Worm (Caenorhabditis elegans) whole organism, L3 larva: ENCODE results near the gene M163.10.

Experiments
- aly-2 ChIP-seq: fragments of 150-350 bp; optimal IDR thresholded peaks from 2 replicates; lab custom pipeline; 2014; ENCODE audit warnings: missing biosample characterization, missing genetic modification characterization
- ama-1 ChIP-seq: fragments of 150-350 bp; optimal IDR thresholded peaks from 2 replicates; lab custom pipeline; 2018
- ceh-28 ChIP-seq: fragments of 150-350 bp; optimal IDR thresholded peaks from 2 replicates; lab custom pipeline; 2014; ENCODE audit warnings: missing biosample characterization, missing genetic modification reagents, missing genetic modification characterization
- ceh-82 ChIP-seq: fragments of 150-350 bp; optimal IDR thresholded peaks from 2 replicates; lab custom pipeline; 2014; ENCODE audit warnings: missing biosample characterization, missing genetic modification characterization
- daf-12 ChIP-seq: fragments of 150-350 bp; optimal IDR thresholded peaks from 2 replicates; lab custom pipeline; 2014; ENCODE audit warnings: missing biosample characterization, missing genetic modification reagents, missing genetic modification characterization
- egl-27 ChIP-seq: sonication (generic microtip); optimal IDR thresholded peaks from 4 replicates; lab custom pipeline; 2017; ENCODE audit warnings: missing biosample characterization, missing genetic modification reagents, missing genetic modification characterization
- egl-5 ChIP-seq: fragments of 150-350 bp; optimal IDR thresholded peaks from 2 replicates; lab custom pipeline; 2017; ENCODE audit warnings: missing biosample characterization, missing genetic modification reagents, missing genetic modification characterization, inconsistent platforms
- elt-1 ChIP-seq: fragments of 150-350 bp; optimal IDR thresholded peaks from 2 replicates; lab custom pipeline; 2014; ENCODE audit warnings: missing biosample characterization, missing genetic modification characterization
- elt-2 ChIP-seq: sonication (generic microtip); optimal IDR thresholded peaks from 2 replicates; lab custom pipeline; 2016; ENCODE audit warnings: missing genetic modification reagents, mild to moderate bottlenecking, missing genetic modification characterization, missing compliant biosample characterization
- eor-1 ChIP-seq, 2 experiments: fragments of 150-350 bp; optimal IDR thresholded peaks; 2 replicates each; lab custom pipeline; 2014 to 2018; ENCODE audit warnings: missing biosample characterization in 2 of 2, missing genetic modification characterization in 2 of 2
- fkh-10 ChIP-seq: sonication (generic microtip); optimal IDR thresholded peaks from 2 replicates; lab custom pipeline; 2017; ENCODE audit warnings: missing biosample characterization, missing genetic modification reagents, missing genetic modification characterization
- hmg-11 ChIP-seq: sonication (generic microtip); optimal IDR thresholded peaks from 2 replicates; lab custom pipeline; 2016; ENCODE audit warnings: missing genetic modification characterization, missing compliant biosample characterization
- jun-1 ChIP-seq: fragments of 150-350 bp; optimal IDR thresholded peaks from 2 replicates; lab custom pipeline; 2014; ENCODE audit warnings: missing biosample characterization, missing genetic modification reagents, missing genetic modification characterization
- lin-39 ChIP-seq: fragments of 150-350 bp; optimal IDR thresholded peaks from 2 replicates; lab custom pipeline; 2018; ENCODE audit warnings: missing biosample characterization, missing genetic modification reagents, missing genetic modification characterization
- lsy-12 ChIP-seq: sonication (generic microtip); optimal IDR thresholded peaks from 2 replicates; lab custom pipeline; 2016; ENCODE audit warnings: mild to moderate bottlenecking, missing genetic modification characterization, missing compliant biosample characterization
- nfya-1 ChIP-seq: sonication (generic microtip); optimal IDR thresholded peaks from 2 replicates; lab custom pipeline; 2017; ENCODE audit warnings: missing genetic modification characterization, mild to moderate bottlenecking, missing compliant biosample characterization, antibody characterized with exemption, moderate library complexity; ENCODE audit not compliant: insufficient read depth
- nhr-11 ChIP-seq: fragments of 150-350 bp; optimal IDR thresholded peaks from 2 replicates; lab custom pipeline; 2014; ENCODE audit warnings: missing biosample characterization, missing genetic modification characterization
- nhr-23 ChIP-seq: fragments of 150-350 bp; optimal IDR thresholded peaks from 2 replicates; lab custom pipeline; 2014; ENCODE audit warnings: missing biosample characterization, missing genetic modification reagents, missing genetic modification characterization
- nhr-25 ChIP-seq: sonication (generic microtip); optimal IDR thresholded peaks from 2 replicates; lab custom pipeline; 2017; ENCODE audit warnings: missing biosample characterization, missing genetic modification characterization
- nhr-43 ChIP-seq: sonication (generic microtip); optimal IDR thresholded peaks from 2 replicates; lab custom pipeline; 2016; ENCODE audit warnings: mild to moderate bottlenecking, missing genetic modification characterization, missing compliant biosample characterization; ENCODE audit not compliant: poor library complexity, severe bottlenecking
- nhr-77 ChIP-seq: fragments of 150-350 bp; optimal IDR thresholded peaks from 2 replicates; lab custom pipeline; 2014; ENCODE audit warnings: missing biosample characterization, missing genetic modification characterization
- pha-4 ChIP-seq: fragments of 150-350 bp; optimal IDR thresholded peaks from 2 replicates; lab custom pipeline; 2014; ENCODE audit warnings: missing biosample characterization, missing genetic modification reagents, missing genetic modification characterization
- pqm-1 ChIP-seq: fragments of 150-350 bp; optimal IDR thresholded peaks from 2 replicates; lab custom pipeline; 2017; ENCODE audit warnings: missing biosample characterization, missing genetic modification characterization, inconsistent platforms
- skn-1 ChIP-seq: fragments of 150-350 bp; optimal IDR thresholded peaks from 2 replicates; lab custom pipeline; 2014; ENCODE audit warnings: missing biosample characterization, missing genetic modification characterization
- unc-39 ChIP-seq: sonication (generic microtip); optimal IDR thresholded peaks from 4 replicates; lab custom pipeline; 2017; ENCODE audit warnings: missing biosample characterization, missing genetic modification characterization
- unc-62 ChIP-seq: fragments of 150-350 bp; sonication (generic microtip); optimal IDR thresholded peaks from 4 replicates; lab custom pipeline; 2014; ENCODE audit warnings: missing biosample characterization, missing genetic modification reagents, missing genetic modification characterization
- ztf-4 ChIP-seq: fragments of 150-350 bp; optimal IDR thresholded peaks from 2 replicates; lab custom pipeline; 2014; ENCODE audit warnings: missing biosample characterization, missing genetic modification characterization

M163.10 gene

ce11 chrX:14495785-14496184 is 25.0 kb downstream of the M163.10 start, which contains the start of gene ztf-14:
TSS of gene ztf-14 (plus strand) at chrX:14496085.
- TF ChIP-seq ceh-82 (tag; lab: Kevin White, UChicago) (no peak), pha-4 (tag; lab: Kevin White, UChicago) (no peak), ceh-28 (tag; lab: Kevin White, UChicago) (no peak), fkh-10 (GFP tag; lab: Kevin White, UChicago) (no peak), aly-2 (no peak), nhr-77 (tag; lab: Kevin White, UChicago) (no peak), elt-2 (tag; lab: Kevin White, UChicago) (no peak), nfya-1 (tag; lab: Kevin White, UChicago) (no peak), nhr-25 (tag; lab: Kevin White, UChicago) (no peak), nhr-23 (tag; lab: Kevin White, UChicago) (no peak), unc-39 (tag; lab: Kevin White, UChicago) (no peak)

- TF ChIP-seq lsy-12 (tag; lab: Kevin White, UChicago) (no peak), ceh-82 (tag; lab: Kevin White, UChicago) (no peak), unc-39 (tag; lab: Kevin White, UChicago) (no peak), egl-5 (tag; lab: Kevin White, UChicago) (peak; percentile 81)
- TF ChIP-seq, all 47 proteins: peak for 1
Observed at ce11 chrX:14496545-14496944, 25.8 kb downstream of the M163.10 start.

- TF ChIP-seq ceh-82 (tag; lab: Kevin White, UChicago) (no peak), elt-2 (tag; lab: Kevin White, UChicago) (no peak), unc-39 (tag; lab: Kevin White, UChicago) (no peak), nhr-43 (peak; percentile 5), pqm-1 (tag; lab: Kevin White, UChicago) (no peak), nhr-25 (tag; lab: Kevin White, UChicago) (peak; percentile 53), skn-1 (no peak), ztf-4 (tag; lab: Kevin White, UChicago) (no peak), jun-1 (no peak), nhr-11 (no peak)
Observed at ce11 chrX:14499830-14500409, 29.1 kb downstream of the M163.10 start.

- TF ChIP-seq eor-1 (tag; optimal IDR thresholded peaks at IDR 0.05; lab: Kevin White, UChicago) (no peak), nhr-25 (tag; lab: Kevin White, UChicago) (peak; percentile 72), pha-4 (tag; lab: Kevin White, UChicago) (peak; percentile 14), hmg-11 (tag; lab: Kevin White, UChicago) (no peak), elt-2 (tag; lab: Kevin White, UChicago) (peak; percentile 99), nhr-43 (no peak), lin-39 (no peak), pqm-1 (tag; lab: Kevin White, UChicago) (peak; percentile 17), egl-27 (tag; lab: Kevin White, UChicago) (peak; percentile 36), daf-12 (tag; lab: Kevin White, UChicago) (no peak), elt-1 (tag; lab: Kevin White, UChicago) (peak; percentile 84)
Observed at ce11 chrX:14500422-14501058, 29.8 kb downstream of the M163.10 start.

ce11 chrX:14502116-14502587 is 31.4 kb downstream of the M163.10 start:
- TF ChIP-seq ceh-28 (tag; lab: Kevin White, UChicago) (no peak), elt-1 (tag; lab: Kevin White, UChicago) (peak; percentile 19), ama-1 (lab: Kevin White, UChicago) (no peak), nhr-43 (peak; percentile 82), nhr-23 (tag; lab: Kevin White, UChicago) (peak; percentile 13), ztf-4 (tag; lab: Kevin White, UChicago) (no peak), elt-2 (tag; lab: Kevin White, UChicago) (peak; percentile 97), pqm-1 (tag; lab: Kevin White, UChicago) (peak; percentile 83), aly-2 (no peak), unc-62 (GFP tag; lab: Kevin White, UChicago) (peak; percentile 45), jun-1 (peak; percentile 87), nhr-25 (tag; lab: Kevin White, UChicago) (peak; percentile 69), nhr-11 (no peak), pha-4 (tag; lab: Kevin White, UChicago) (peak; percentile 61), nfya-1 (tag; lab: Kevin White, UChicago) (peak; percentile 9)
